Worm (Caenorhabditis elegans) whole organism, dauer: ENCODE results near the gene wago-5.

Experiments used
- unc-62 ChIP-seq: sonication (generic microtip); optimal IDR thresholded peaks from 2 replicates; lab custom pipeline; 2017; ENCODE audit warnings: missing biosample characterization, missing genetic modification reagents, missing genetic modification characterization

Gene wago-5

DNA sequence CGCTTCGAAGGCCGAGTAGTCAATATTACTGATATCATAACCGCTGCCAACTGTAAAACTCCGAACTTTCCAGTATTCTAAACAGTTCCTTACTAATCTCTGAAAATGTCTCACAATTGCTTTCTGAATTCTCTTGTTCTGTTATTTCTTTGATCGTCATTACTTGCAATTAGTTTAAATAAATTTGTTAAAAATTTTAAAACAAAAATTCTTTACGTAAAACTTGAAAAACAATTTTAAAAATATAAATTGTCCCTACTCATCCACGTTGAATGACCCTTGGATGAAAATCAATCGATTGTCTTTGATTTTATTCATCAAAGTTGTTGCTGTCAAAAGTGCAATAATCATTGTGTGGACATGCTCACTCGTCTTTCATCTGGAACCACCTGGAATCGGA is 21.1 kb downstream of the wago-5 start, which contains the start of gene acdh-8:
acdh-8 (plus strand) TSS at position 301 of the 400 bp plus-strand sequence.
- TF ChIP-seq unc-62, result no peak

DNA sequence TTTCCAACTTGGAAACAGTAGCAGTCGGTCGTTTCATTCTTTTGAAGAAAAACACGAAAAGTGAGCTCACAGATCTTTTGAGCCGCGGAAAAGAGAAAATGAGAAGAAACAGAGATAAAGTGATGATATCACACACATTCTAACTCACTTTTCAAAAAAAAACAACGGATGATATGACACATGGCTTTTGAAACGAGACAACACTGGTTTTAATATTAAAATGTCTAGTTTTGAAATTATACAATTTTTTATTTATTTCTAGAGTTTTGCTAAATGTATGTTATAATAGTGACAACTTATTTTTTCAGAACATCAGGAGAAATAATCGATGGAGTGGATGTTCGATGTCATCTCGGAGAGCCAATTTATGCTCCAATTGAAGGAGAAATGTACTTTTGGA is 22.8 kb downstream of the wago-5 start, which contains the start of gene K05F1.14:
K05F1.14 (minus strand) TSS at position 101 of the 400 bp plus-strand sequence.
- TF ChIP-seq unc-62, result no peak

DNA sequence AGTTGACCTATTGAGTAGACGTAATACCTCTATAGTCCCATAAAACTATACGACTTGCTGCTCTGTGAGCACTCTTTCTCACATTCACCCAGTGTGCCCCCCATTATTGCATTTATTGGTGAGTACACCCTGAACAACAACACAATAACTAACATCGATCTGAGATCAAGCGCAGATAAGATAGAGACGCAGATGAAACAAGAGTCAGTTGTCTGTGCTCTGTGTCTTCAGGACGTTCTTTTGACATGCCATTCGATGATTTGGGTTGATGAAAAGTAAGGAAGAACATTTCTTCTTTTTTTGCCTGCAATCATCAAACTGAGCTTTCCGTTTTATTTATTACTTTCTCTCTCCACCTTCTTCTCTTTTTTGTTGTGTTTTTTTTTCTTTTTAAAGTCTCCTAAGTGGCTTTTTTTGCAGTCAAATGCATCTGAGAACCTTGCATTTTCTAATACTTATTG is 24.9 kb downstream of the wago-5 start, which contains the start of gene lect-2:
lect-2 (plus strand) TSS at position 411 of the 461 bp plus-strand sequence.
- no peak for TF ChIP-seq unc-62

DNA sequence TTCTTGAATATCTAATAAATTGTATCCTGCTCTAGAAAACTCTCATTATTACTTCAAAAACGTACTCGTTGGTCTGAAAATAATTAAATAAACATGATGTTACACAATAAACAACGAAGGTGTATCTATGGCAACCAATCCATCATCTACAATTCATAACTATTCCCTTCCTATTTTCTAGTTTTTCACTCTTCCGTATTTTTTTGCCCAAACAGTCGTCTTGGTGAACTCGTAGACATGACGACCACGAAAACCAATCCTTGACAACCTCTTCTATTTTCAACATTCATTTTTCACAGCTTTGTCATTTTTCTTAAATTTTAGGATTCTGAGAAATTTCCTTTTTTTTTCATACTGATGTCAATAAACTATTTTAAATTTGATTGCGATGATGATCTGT is 26.5 kb downstream of the wago-5 start, which contains the start of gene K05F1.13:
K05F1.13 (plus strand) TSS at position 301 of the 400 bp plus-strand sequence.
- TF ChIP-seq unc-62, result no peak

DNA sequence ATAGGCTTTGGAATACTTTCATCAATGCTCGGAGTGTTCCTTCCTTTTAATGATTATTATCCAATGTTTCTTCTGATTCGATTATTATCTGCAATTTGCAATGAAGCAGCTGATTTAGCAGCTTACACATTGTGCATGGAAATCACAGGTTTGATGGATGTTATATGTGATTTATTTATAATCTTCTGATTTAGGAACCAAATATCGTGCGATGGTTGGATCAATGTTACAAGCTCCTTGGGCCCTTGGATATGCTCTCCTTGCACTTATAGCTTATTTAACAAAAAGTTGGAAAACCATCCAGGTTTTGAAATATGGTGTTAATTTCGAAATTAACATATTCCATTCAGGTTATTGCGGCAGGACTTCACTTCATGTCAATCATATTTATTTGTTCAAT is 29.8 kb downstream of the wago-5 start:
- no peak for TF ChIP-seq unc-62

DNA sequence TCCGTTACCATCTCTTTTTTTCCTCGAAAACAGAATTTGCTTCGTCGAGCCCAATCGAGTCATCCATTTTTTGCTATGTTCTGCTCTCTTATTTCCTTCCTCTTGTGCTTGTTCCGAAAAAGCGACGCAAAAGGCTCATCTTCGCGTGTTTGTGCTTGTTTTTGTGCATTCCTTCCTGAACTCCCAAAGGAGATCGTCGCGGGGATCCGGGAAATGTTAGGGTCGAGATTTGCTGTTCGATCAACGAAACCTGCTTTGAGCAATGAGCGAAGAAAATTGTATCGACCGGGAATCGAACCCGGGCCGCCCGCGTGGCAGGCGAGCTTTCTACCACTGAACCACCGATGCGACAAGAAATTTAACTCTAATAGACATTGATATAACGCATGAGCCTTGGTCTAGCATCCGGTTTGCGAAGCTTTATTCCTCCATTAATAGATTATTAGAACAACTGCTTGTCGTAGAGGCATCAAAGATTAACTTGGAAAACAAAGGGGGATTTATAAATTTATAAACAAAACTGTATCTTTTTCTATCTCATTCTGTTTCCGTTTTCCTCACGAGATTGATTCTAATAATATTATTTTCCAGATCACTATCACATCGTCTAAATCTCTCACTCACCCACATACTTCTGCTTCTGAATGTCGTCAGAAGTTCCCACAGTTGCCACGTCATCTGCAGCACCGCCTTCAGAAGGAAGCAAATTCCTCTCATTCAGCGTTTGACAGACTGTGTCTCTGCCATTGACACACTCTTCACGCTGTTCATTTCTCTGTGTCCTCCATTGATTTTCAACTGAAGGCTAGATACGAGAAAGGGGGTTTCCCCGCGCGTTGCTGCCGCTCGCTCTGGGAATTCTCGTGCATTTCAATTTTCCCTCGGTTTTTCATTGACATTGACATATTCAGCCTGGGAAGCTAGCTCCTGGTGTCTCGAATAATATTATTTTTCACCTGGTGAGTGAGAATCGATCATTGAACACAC is 33.1 kb downstream of the wago-5 start, which contains the start of gene K05F1.6:
K05F1.6 (plus strand) TSS at position 586 of the 987 bp plus-strand sequence.
- no peak for TF ChIP-seq unc-62

DNA sequence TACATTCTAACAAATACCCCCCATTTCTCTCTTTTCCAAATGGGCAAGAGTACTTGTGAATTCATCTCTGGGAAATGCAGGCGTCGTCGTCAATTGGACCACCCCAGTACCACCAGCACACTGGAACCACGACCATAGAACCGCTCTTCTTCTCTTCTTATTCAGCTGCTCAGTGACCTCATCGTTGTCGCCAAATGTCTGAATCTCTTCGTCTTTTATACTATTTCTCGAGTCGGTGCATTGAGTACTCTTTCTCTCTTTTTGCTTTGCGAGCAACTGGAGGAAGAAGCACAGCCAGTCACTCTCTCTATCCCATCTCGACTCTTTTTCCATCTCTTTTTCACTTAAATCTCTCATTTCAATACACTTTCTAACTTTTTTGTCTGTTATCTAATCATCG is 35.4 kb downstream of the wago-5 start:
- TF ChIP-seq unc-62, result no peak

DNA sequence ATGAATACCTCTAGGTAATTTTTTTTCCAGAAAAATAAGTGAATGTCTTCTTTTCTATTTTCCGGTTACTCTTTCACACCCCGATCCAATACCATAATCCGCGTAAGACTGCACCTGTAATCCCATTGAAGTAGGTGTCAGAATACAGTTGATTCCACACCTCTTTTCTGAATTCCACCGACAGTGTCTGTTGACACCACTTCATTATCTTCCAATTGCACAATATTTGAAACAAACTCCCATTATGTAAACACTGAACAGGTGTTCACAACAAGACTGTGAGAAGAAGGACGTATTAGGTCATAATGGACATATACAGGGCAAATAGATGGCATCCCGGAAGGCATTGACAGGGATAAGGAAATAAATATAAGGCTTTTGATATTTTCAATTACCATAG is 37.9 kb downstream of the wago-5 start:
- no peak for TF ChIP-seq unc-62

DNA sequence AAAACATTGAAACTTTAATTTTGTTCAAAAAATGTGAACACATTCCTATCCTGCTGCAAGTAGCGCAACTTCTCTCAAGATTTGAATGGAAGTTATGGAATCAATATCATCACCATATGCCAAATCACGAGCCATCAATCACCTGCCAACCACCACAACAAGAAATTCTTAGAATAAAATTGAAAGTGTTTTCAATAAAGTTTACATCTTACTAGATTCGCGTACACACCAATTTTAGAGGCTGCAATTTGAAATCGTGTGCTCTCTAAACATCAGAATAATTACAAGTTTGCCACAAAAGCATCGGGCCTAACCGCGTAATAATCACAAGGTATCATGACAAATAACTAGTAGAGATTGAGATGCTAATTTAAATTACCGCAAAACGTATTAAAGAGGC is 40.4 kb downstream of the wago-5 start:
- no peak for TF ChIP-seq unc-62

DNA sequence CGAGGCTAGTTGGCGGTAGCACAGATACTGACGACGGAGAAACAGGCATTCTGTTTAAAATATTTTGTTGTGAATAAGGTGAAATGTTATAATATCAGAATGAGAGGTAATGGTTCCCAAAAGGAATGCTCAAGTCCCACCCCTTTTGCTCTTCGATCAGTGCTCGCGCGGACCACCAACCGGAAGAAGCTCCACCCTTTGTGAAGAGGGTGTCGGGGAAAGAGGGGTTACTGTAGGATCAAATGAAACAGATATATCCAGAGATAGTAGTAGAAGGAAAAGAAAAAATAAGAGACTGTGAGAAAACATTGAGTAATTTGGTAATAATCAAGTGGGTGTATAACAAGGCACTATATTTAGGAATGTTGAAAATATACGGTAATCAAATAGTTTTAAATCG is 41.2 kb downstream of the wago-5 start, which contains the start of the genes dmd-5 and F10C1.1:
dmd-5 (minus strand) TSS at position 101 of the 400 bp plus-strand sequence.
F10C1.1 (plus strand) TSS at position 110 of the 400 bp plus-strand sequence.
- no peak for TF ChIP-seq unc-62

DNA sequence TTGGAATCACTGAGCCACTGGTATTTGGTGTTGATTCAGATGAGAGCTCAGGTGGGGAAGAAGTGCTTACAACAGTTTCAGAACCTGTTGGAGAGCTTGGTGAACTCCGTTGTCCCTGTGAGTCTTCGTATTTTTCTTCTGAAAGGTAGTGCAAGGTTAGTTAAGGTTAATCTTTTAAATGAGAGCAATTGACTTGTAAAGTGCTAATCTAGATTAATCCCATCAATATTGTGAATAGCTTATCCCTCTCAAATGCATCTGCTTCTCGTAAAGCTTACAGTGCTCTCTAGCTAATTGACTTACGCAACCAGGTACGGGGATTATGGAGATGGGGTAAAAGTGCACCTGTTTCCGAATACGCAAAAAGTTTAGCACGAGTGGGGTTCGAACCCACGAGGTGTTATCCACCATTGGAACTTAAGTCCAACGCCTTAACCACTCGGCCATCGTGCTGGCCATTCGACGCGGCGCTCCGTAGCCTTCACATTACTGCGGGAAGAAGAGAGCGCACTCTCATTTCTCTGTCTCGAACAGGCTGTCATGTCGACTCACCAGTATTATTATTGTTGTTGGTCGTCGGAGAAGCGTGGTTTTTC is 42.6 kb downstream of the wago-5 start:
- no peak for TF ChIP-seq unc-62

DNA sequence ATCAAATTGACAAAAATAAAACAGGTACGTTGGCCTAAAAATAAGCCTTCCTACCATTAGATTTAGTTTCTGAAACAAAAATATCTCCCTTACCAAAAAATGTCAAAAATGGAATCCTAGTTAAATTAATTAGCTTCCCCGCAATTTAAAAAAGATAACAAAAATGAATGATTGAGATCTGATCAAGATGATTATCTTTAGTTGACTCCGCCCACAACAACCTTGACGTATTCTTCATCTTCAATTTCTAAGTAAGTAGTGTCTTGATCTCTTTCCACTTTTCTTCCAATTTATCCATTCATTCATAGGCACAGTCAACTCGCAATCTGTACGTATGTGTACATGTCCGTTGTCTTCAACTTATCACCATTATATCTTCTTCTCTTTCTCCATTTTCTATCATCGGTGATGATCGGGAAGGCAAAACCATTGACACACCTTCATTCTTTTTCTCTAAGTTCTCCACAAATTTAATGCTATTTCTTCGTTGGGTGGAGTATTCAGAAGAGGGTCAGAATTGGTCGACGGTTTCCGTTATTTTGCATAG is 46.9 kb downstream of the wago-5 start:
- TF ChIP-seq unc-62, result no peak

DNA sequence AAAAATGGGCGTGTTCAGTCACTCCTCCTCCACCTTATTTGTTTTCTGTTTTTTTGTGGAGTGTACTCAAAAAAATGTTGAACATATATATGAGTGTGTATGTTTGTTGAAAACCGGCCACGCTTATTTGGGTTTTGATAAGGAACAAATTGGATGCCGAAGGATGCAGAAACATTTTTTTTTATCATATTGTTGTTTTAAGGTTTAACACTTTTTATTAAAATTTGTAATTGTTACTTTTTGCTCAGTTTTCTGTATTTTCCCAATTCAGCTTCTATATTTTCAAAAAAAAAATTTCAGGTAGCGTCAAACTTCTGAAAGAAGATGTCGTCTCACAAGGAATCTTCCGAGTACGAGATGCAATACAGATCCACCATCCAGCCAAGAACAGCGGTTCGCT is 50.0 kb downstream of the wago-5 start, which contains the start of gene ifb-1:
ifb-1 (plus strand) TSS at position 301 of the 400 bp plus-strand sequence.
- no peak for TF ChIP-seq unc-62
